Worm (Caenorhabditis elegans): ENCODE results near the gene T22F3.11.

- TF ChIP-seq him-1 (tag; optimal IDR thresholded peaks at IDR 0.05) = no peak
- no peak for TF ChIP-seq dao-5 (tag; optimal IDR thresholded peaks at IDR 0.05)
These were observed 32.3 kb downstream of the T22F3.11 start for ce11 chrV:3582086-3582485.
